Worm (Caenorhabditis elegans) whole organism, L4 larva: ENCODE data around the gene nex-4.

ENCODE experiments used
- D1046.2 ChIP-seq: fragments of 200-800 bp; sonication (Bioruptor generic); IDR thresholded peaks from 2 replicates; pipeline ENCODE4 v1.3.6; 2022; ENCODE audit warnings: missing genetic modification characterization, missing compliant biosample characterization
- F10B5.3 ChIP-seq: sonication (generic microtip); optimal IDR thresholded peaks from 2 replicates; lab custom pipeline; 2016; ENCODE audit warnings: mild to moderate bottlenecking, missing genetic modification characterization, missing compliant biosample characterization
- F26F4.8 ChIP-seq: fragments of 200-800 bp; sonication (Bioruptor generic); conservative IDR thresholded peaks from 2 replicates; pipeline ENCODE4 v1.3.6; 2022; ENCODE audit warnings: missing genetic modification characterization, missing compliant biosample characterization
- T20F7.1 ChIP-seq: fragments of 200-800 bp; sonication (Bioruptor generic); optimal IDR thresholded peaks from 2 replicates; lab custom pipeline; 2018; ENCODE audit warnings: mild to moderate bottlenecking, missing genetic modification characterization, missing compliant biosample characterization
- Y105C5A.15 ChIP-seq: fragments of 200-800 bp; sonication (Bioruptor generic); IDR thresholded peaks from 2 replicates; pipeline ENCODE4 v1.3.6; 2022; ENCODE audit warnings: missing genetic modification characterization, missing compliant biosample characterization
- Y48G9A.11 ChIP-seq: fragments of 200-800 bp; sonication (Bioruptor generic); IDR thresholded peaks from 2 replicates; pipeline ENCODE4 v1.3.6; 2022; ENCODE audit warnings: missing genetic modification reagents, missing genetic modification characterization, missing compliant biosample characterization
- Y75B8A.6 ChIP-seq: fragments of 200-800 bp; sonication (Bioruptor generic); IDR thresholded peaks from 2 replicates; pipeline ENCODE4 v1.3.6; 2022; ENCODE audit warnings: missing genetic modification reagents, missing genetic modification characterization, missing compliant biosample characterization
- ZK337.2 ChIP-seq: fragments of 200-800 bp; sonication (Bioruptor generic); IDR thresholded peaks from 2 replicates; pipeline ENCODE4 v1.3.6; 2022; ENCODE audit warnings: missing genetic modification reagents, missing genetic modification characterization, missing compliant biosample characterization
- ceh-28 ChIP-seq: fragments of 150-350 bp; optimal IDR thresholded peaks from 2 replicates; lab custom pipeline; 2014; ENCODE audit warnings: missing biosample characterization, missing genetic modification reagents, missing genetic modification characterization
- cey-2 ChIP-seq: sonication (generic microtip); optimal IDR thresholded peaks from 3 replicates; lab custom pipeline; 2017; ENCODE audit warnings: missing genetic modification characterization, mild to moderate bottlenecking, missing compliant biosample characterization, antibody characterized with exemption, borderline replicate concordance; ENCODE audit not compliant: insufficient read depth
- dmd-6 ChIP-seq: fragments of 200-800 bp; sonication (Bioruptor generic); IDR thresholded peaks from 2 replicates; pipeline ENCODE4 v1.3.6; 2022; ENCODE audit warnings: missing genetic modification reagents, missing genetic modification characterization, missing compliant biosample characterization
- dmd-9 ChIP-seq: fragments of 200-800 bp; sonication (Bioruptor generic); IDR thresholded peaks from 2 replicates; pipeline ENCODE4 v1.3.6; 2022; ENCODE audit warnings: missing genetic modification reagents, missing genetic modification characterization, missing compliant biosample characterization
- dpl-1 ChIP-seq: fragments of 150-350 bp; optimal IDR thresholded peaks from 2 replicates; lab custom pipeline; 2014; ENCODE audit warnings: missing biosample characterization, missing genetic modification reagents, missing genetic modification characterization
- duxl-1 ChIP-seq: sonication (generic microtip); optimal IDR thresholded peaks from 2 replicates; lab custom pipeline; 2016; ENCODE audit warnings: mild to moderate bottlenecking, missing genetic modification characterization, moderate library complexity, missing compliant biosample characterization; ENCODE audit not compliant: poor library complexity
- dve-1 ChIP-seq: sonication (generic microtip); optimal IDR thresholded peaks from 2 replicates; lab custom pipeline; 2017; ENCODE audit warnings: antibody characterized with exemption, mild to moderate bottlenecking, missing genetic modification characterization, missing compliant biosample characterization; ENCODE audit not compliant: insufficient read depth
- egl-27 ChIP-seq: sonication (generic microtip); optimal IDR thresholded peaks from 3 replicates; lab custom pipeline; 2017; ENCODE audit warnings: missing biosample characterization, missing genetic modification reagents, missing genetic modification characterization
- egl-43 ChIP-seq: fragments of 200-800 bp; sonication (Bioruptor generic); IDR thresholded peaks from 2 replicates; pipeline ENCODE4 v1.3.6; 2022; ENCODE audit warnings: missing genetic modification reagents, missing genetic modification characterization, missing compliant biosample characterization
- fkh-10 ChIP-seq: fragments of 150-350 bp; optimal IDR thresholded peaks from 2 replicates; lab custom pipeline; 2014; ENCODE audit warnings: missing biosample characterization, missing genetic modification reagents, missing genetic modification characterization
- fos-1 ChIP-seq: fragments of 150-350 bp; optimal IDR thresholded peaks from 2 replicates; lab custom pipeline; 2014; ENCODE audit warnings: missing biosample characterization, missing genetic modification characterization
- gei-8 ChIP-seq: fragments of 200-800 bp; sonication (Bioruptor generic); optimal IDR thresholded peaks from 2 replicates; lab custom pipeline; 2018; ENCODE audit warnings: mild to moderate bottlenecking, missing genetic modification characterization, missing compliant biosample characterization
- hlh-30 ChIP-seq: sonication (generic microtip); optimal IDR thresholded peaks from 2 replicates; lab custom pipeline; 2017; ENCODE audit warnings: antibody characterized with exemption, mild to moderate bottlenecking, missing genetic modification characterization, missing compliant biosample characterization; ENCODE audit not compliant: insufficient read depth
- hmg-1.1 ChIP-seq: fragments of 200-800 bp; sonication (Bioruptor generic); IDR thresholded peaks from 2 replicates; pipeline ENCODE4 v1.3.6; 2022; ENCODE audit warnings: missing genetic modification reagents, missing genetic modification characterization, missing compliant biosample characterization
- lin-1 ChIP-seq: fragments of 200-800 bp; sonication (Bioruptor generic); IDR thresholded peaks from 2 replicates; pipeline ENCODE4 v1.3.6; 2022; ENCODE audit warnings: missing genetic modification reagents, missing genetic modification characterization, missing compliant biosample characterization
- lin-15B ChIP-seq: fragments of 150-350 bp; sonication (generic microtip); optimal IDR thresholded peaks from 3 replicates; lab custom pipeline; 2014; ENCODE audit warnings: missing biosample characterization, missing genetic modification characterization
- lsy-2 ChIP-seq, 2 experiments: fragments of 150-350 bp in 1 of 2; sonication (generic microtip) in 1 of 2; optimal IDR thresholded peaks; 2 replicates each; lab custom pipeline; 2014 to 2017; ENCODE audit warnings: missing biosample characterization in 2 of 2, missing genetic modification characterization in 2 of 2
- madf-9 ChIP-seq: fragments of 200-800 bp; sonication (Bioruptor generic); conservative IDR thresholded peaks from 2 replicates; pipeline ENCODE4 v1.3.6; 2022; ENCODE audit warnings: missing genetic modification reagents, missing genetic modification characterization, missing compliant biosample characterization
- mdl-1 ChIP-seq, 2 experiments: fragments of 150-350 bp in 1 of 2; sonication (generic microtip) in 1 of 2; optimal IDR thresholded peaks; 2 replicates each; lab custom pipeline; 2014 to 2017; ENCODE audit warnings: missing biosample characterization in 2 of 2, missing genetic modification characterization in 2 of 2
- mdt-29 ChIP-seq: fragments of 200-800 bp; sonication (Bioruptor generic); IDR thresholded peaks from 2 replicates; pipeline ENCODE4 v1.3.6; 2022; ENCODE audit warnings: missing genetic modification reagents, missing genetic modification characterization, missing compliant biosample characterization
- mes-2 ChIP-seq: sonication (generic microtip); optimal IDR thresholded peaks from 2 replicates; lab custom pipeline; 2016; ENCODE audit warnings: missing genotype, mild to moderate bottlenecking, missing genetic modification characterization, missing compliant biosample characterization; ENCODE audit not compliant: poor library complexity, severe bottlenecking
- nhr-25 ChIP-seq: sonication (generic microtip); optimal IDR thresholded peaks from 2 replicates; lab custom pipeline; 2017; ENCODE audit warnings: missing genetic modification characterization, mild to moderate bottlenecking, missing compliant biosample characterization, antibody characterized with exemption, moderate library complexity, borderline replicate concordance; ENCODE audit not compliant: insufficient read depth
- nhr-28 ChIP-seq: fragments of 150-350 bp; optimal IDR thresholded peaks from 2 replicates; lab custom pipeline; 2014; ENCODE audit warnings: missing biosample characterization, missing genetic modification characterization
- nhr-42 ChIP-seq: fragments of 200-800 bp; sonication (Bioruptor generic); IDR thresholded peaks from 2 replicates; pipeline ENCODE4 v1.3.6; 2022; ENCODE audit warnings: missing genetic modification characterization, missing compliant biosample characterization
- nhr-6 ChIP-seq: fragments of 150-350 bp; optimal IDR thresholded peaks from 2 replicates; lab custom pipeline; 2014; ENCODE audit warnings: missing biosample characterization, missing genetic modification characterization
- php-3 ChIP-seq: fragments of 200-800 bp; sonication (Bioruptor generic); IDR thresholded peaks from 2 replicates; pipeline ENCODE4 v1.3.6; 2022; ENCODE audit warnings: missing genetic modification reagents, missing genetic modification characterization, missing compliant biosample characterization
- sdz-12 ChIP-seq: fragments of 200-800 bp; sonication (Bioruptor generic); optimal IDR thresholded peaks from 2 replicates; lab custom pipeline; 2018; ENCODE audit warnings: mild to moderate bottlenecking, missing genetic modification characterization, missing compliant biosample characterization
- spr-1 ChIP-seq: sonication (generic microtip); optimal IDR thresholded peaks from 2 replicates; lab custom pipeline; 2016; ENCODE audit warnings: mild to moderate bottlenecking, missing genetic modification characterization, missing compliant biosample characterization
- unc-130 ChIP-seq: sonication (generic microtip); optimal IDR thresholded peaks from 2 replicates; lab custom pipeline; 2016; ENCODE audit warnings: missing genetic modification reagents, missing genetic modification characterization, missing compliant biosample characterization
- ztf-11 ChIP-seq: fragments of 150-350 bp; optimal IDR thresholded peaks from 2 replicates; lab custom pipeline; 2014; ENCODE audit warnings: missing biosample characterization, missing genetic modification characterization
- ztf-7 ChIP-seq: fragments of 150-350 bp; optimal IDR thresholded peaks from 2 replicates; lab custom pipeline; 2014; ENCODE audit warnings: missing biosample characterization, missing genetic modification characterization

nex-4 gene

ce11 chrV:4871992-4872391 lies 20.8 kb downstream of the nex-4 start, which contains the start of gene srd-33:
TSS of gene srd-33 (plus strand) at chrV:4872292.
- no peak for TF ChIP-seq egl-27 (tag; lab: Kevin White, UChicago)
- no peak for TF ChIP-seq dmd-6 (GFP tag; lab: Robert Waterston, UW)
- no peak for TF ChIP-seq nhr-42 (GFP tag; lab: Robert Waterston, UW)
- TF ChIP-seq gei-8 (GFP tag; lab: Kevin White, UChicago) = no peak
- TF ChIP-seq Y105C5A.15 = no peak
- TF ChIP-seq Y75B8A.6 (GFP tag; lab: Robert Waterston, UW) = no peak
- no peak for TF ChIP-seq nhr-25
- no peak for TF ChIP-seq cey-2 (tag; lab: Kevin White, UChicago)
- no peak for TF ChIP-seq spr-1 (tag; lab: Kevin White, UChicago)
- no peak for TF ChIP-seq lsy-2 (tag; optimal IDR thresholded peaks at IDR 0.05; lab: Kevin White, UChicago)
- no peak for TF ChIP-seq sdz-12 (GFP tag; lab: Kevin White, UChicago)
- no peak for TF ChIP-seq ztf-11 (tag; lab: Kevin White, UChicago)
- no peak for TF ChIP-seq fkh-10 (GFP tag; lab: Kevin White, UChicago)

- TF ChIP-seq mes-2 (tag; lab: Kevin White, UChicago) = no peak
- TF ChIP-seq lin-1 (GFP tag; lab: Robert Waterston, UW) = no peak
- TF ChIP-seq hlh-30 (tag; lab: Kevin White, UChicago) = no peak
- TF ChIP-seq nhr-28 (tag; lab: Kevin White, UChicago) = no peak
- no peak for TF ChIP-seq D1046.2 (GFP tag; lab: Robert Waterston, UW)
- TF ChIP-seq madf-9 = no peak
- no peak for TF ChIP-seq F26F4.8
- TF ChIP-seq ceh-28 (tag; lab: Kevin White, UChicago) = no peak
- no peak for TF ChIP-seq php-3 (GFP tag; lab: Robert Waterston, UW)
- no peak for TF ChIP-seq lin-15B (tag; lab: Kevin White, UChicago)
- TF ChIP-seq ztf-7 = no peak
- TF ChIP-seq egl-43 (GFP tag; lab: Robert Waterston, UW) = no peak
- TF ChIP-seq, all 104 proteins: peak for 0
Measured at ce11 chrV:4877587-4877986, 26.3 kb downstream of the nex-4 start, which contains the start of gene T19H12.6. TSS of gene T19H12.6 (minus strand) at chrV:4877687.

ce11 chrV:4879251-4879650 lies 28.0 kb downstream of the nex-4 start, which contains the start of gene T19H12.15:
TSS of gene T19H12.15 (minus strand) at chrV:4879351.
- TF ChIP-seq egl-43 (GFP tag; lab: Robert Waterston, UW) (no peak), T20F7.1 (GFP tag; lab: Kevin White, UChicago) (no peak)

- no peak for TF ChIP-seq fkh-10 (GFP tag; lab: Kevin White, UChicago)
- TF ChIP-seq dmd-9 (GFP tag; lab: Robert Waterston, UW) = no peak
- TF ChIP-seq unc-130 (GFP tag; lab: Kevin White, UChicago) = no peak
- TF ChIP-seq mdt-29 (GFP tag; lab: Robert Waterston, UW) = no peak
Measured at ce11 chrV:4881377-4881776, 30.1 kb downstream of the nex-4 start, which contains the start of gene str-32. TSS of gene str-32 (minus strand) at chrV:4881477.

ce11 chrV:4884490-4884889 lies 33.3 kb downstream of the nex-4 start, which contains the start of gene T19H12.12:
TSS of gene T19H12.12 (plus strand) at chrV:4884790.
- TF ChIP-seq ZK337.2 (GFP tag; lab: Robert Waterston, UW) (no peak), F10B5.3 (tag; lab: Kevin White, UChicago) (no peak), lin-15B (tag; lab: Kevin White, UChicago) (no peak), nhr-42 (GFP tag; lab: Robert Waterston, UW) (no peak), Y48G9A.11 (GFP tag; lab: Robert Waterston, UW) (no peak), dpl-1 (GFP tag; lab: Kevin White, UChicago) (no peak), lin-1 (GFP tag; lab: Robert Waterston, UW) (no peak), fos-1 (tag; lab: Kevin White, UChicago) (no peak), dve-1 (tag; lab: Kevin White, UChicago) (no peak), hmg-1.1 (GFP tag; lab: Robert Waterston, UW) (no peak), mdl-1 (tag; optimal IDR thresholded peaks at IDR 0.05; lab: Kevin White, UChicago) (no peak), unc-130 (GFP tag; lab: Kevin White, UChicago) (no peak), duxl-1 (tag; lab: Kevin White, UChicago) (no peak), D1046.2 (GFP tag; lab: Robert Waterston, UW) (no peak), nhr-6 (tag; lab: Kevin White, UChicago) (no peak)
